Fruit fly (Drosophila melanogaster): Measurements from ENCODE around the gene CG12118.

DNA sequence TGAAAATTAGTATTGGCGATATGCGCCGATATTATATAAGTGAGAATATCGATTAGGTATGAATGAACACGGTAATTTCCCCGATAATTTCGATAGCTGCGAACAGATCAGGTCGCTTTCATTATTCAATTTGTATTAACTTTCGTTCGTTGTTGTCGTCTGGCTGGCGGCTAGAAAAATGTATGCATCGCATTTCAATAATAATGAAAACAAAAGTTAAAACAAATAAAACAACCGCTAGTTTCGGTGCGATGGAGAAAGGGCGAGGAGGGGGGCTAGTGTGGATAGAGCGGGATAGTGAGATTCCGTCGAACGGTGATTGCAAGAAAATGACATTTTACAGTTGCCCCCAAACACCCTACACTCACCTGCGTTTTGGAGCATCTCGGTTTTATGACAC, 28.2 kb upstream of the CG12118 start:
- TF ChIP-seq CTCF (optimal IDR thresholded peaks at IDR 0.05), result no peak
- TF ChIP-seq CG8478 (optimal IDR thresholded peaks at IDR 0.05), result no peak

Data from S2 (cell line).